Worm (Caenorhabditis elegans) whole organism, L2 larva: ENCODE results near the gene dhs-12.

Experiments used
- ceh-16 ChIP-seq: fragments of 150-350 bp; optimal IDR thresholded peaks from 2 replicates; lab custom pipeline; 2014; ENCODE audit warnings: missing biosample characterization, missing genetic modification characterization
- lsy-2 ChIP-seq, 2 experiments: fragments of 150-350 bp in 1 of 2; sonication (generic microtip) in 1 of 2; optimal IDR thresholded peaks; 2 replicates each; lab custom pipeline; 2014 to 2017; ENCODE audit warnings: missing biosample characterization in 2 of 2, missing genetic modification characterization in 2 of 2
- mab-5 ChIP-seq: fragments of 150-350 bp; optimal IDR thresholded peaks from 2 replicates; lab custom pipeline; 2014; ENCODE audit warnings: missing biosample characterization, missing genetic modification characterization
- nhr-77 ChIP-seq: fragments of 150-350 bp; optimal IDR thresholded peaks from 2 replicates; lab custom pipeline; 2014; ENCODE audit warnings: missing biosample characterization, missing genetic modification characterization

DNA sequence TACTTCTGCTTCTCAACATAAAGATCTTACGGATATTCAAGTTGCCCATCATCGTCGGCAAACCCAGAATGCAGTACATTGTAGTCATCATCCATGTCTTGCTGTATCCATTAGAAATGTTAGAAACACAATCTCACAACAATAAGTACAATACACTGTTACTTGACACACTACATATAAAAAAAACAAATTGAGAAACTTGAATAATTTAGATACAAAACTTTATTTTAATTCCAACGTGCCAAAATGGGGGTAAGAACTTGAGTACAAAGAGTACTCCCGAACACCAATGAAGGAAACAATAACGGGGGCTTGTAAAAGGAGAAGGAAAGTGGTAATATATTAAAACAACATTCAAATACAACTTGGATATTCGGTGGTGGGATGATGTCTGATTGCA lies 15.7 kb upstream of the dhs-12 start, which contains the start of gene ctf-18:
- TF ChIP-seq lsy-2 (tag; optimal IDR thresholded peaks at IDR 0.05; lab: Kevin White, UChicago) (no peak), ceh-16 (tag; lab: Kevin White, UChicago) (no peak), mab-5 (tag; lab: Kevin White, UChicago) (no peak), nhr-77 (tag; lab: Kevin White, UChicago) (no peak)
